Fruit fly (Drosophila melanogaster) whole organism, embryonic: ENCODE results near the gene CG17359.

Experiments used
- Ada2b ChIP-seq: fragments of 200-800 bp; sonication (Bioruptor generic); IDR thresholded peaks from 2 replicates; pipeline ENCODE4 v1.3.6; 2022; ENCODE audit warnings: missing biosample characterization, missing genetic modification characterization
- Aef1 ChIP-seq: fragments of 200-800 bp; sonication (Bioruptor generic); IDR thresholded peaks from 3 replicates; pipeline ENCODE4 v1.3.6; 2022; ENCODE audit warnings: missing biosample characterization, missing genetic modification characterization
- Asciz ChIP-seq: fragments of 200-800 bp; sonication (Bioruptor generic); optimal IDR thresholded peaks from 2 replicates; lab custom pipeline; 2017; ENCODE audit warnings: missing biosample characterization, mild to moderate bottlenecking, missing genetic modification characterization, missing genetic modification reagents
- Blimp-1 ChIP-seq: fragments of 200-800 bp; sonication (Bioruptor generic); optimal IDR thresholded peaks from 3 replicates; lab custom pipeline; 2018; ENCODE audit warnings: missing biosample characterization, missing genetic modification characterization, mild to moderate bottlenecking, moderate library complexity, missing genetic modification reagents
- Bteb2 ChIP-seq: fragments of 200-800 bp; sonication (Bioruptor generic); optimal IDR thresholded peaks from 2 replicates; lab custom pipeline; 2016; ENCODE audit warnings: missing biosample characterization, missing genetic modification characterization
- CG1024 ChIP-seq: fragments of 200-800 bp; sonication (Bioruptor generic); IDR thresholded peaks from 2 replicates; pipeline ENCODE4 v1.3.6; 2022; ENCODE audit warnings: missing biosample characterization, missing genetic modification characterization
- CG11085 ChIP-seq: fragments of 200-800 bp; sonication (Bioruptor generic); IDR thresholded peaks from 2 replicates; pipeline ENCODE4 v1.3.6; 2022; ENCODE audit warnings: missing biosample characterization, missing genetic modification characterization
- CG11247 ChIP-seq: fragments of 200-800 bp; sonication (Bioruptor generic); IDR thresholded peaks from 2 replicates; pipeline ENCODE4 v1.3.6; 2022; ENCODE audit warnings: missing biosample characterization, missing genetic modification characterization
- CG12219 ChIP-seq: fragments of 200-800 bp; sonication (Bioruptor generic); optimal IDR thresholded peaks from 3 replicates; lab custom pipeline; 2018; ENCODE audit warnings: missing biosample characterization, mild to moderate bottlenecking, missing genetic modification characterization
- CG13123 ChIP-seq: fragments of 200-800 bp; sonication (Bioruptor generic); optimal IDR thresholded peaks from 2 replicates; lab custom pipeline; 2016; ENCODE audit warnings: missing biosample characterization, missing genetic modification characterization
- CG13424 ChIP-seq: fragments of 200-800 bp; sonication (Bioruptor generic); optimal IDR thresholded peaks from 2 replicates; lab custom pipeline; 2019; ENCODE audit warnings: missing biosample characterization, mild to moderate bottlenecking, missing genetic modification characterization, moderate library complexity
- CG14441 ChIP-seq: fragments of 200-800 bp; sonication (Bioruptor generic); IDR thresholded peaks from 2 replicates; pipeline ENCODE4 v1.3.6; 2022; ENCODE audit warnings: missing biosample characterization, missing genetic modification characterization
- CG1603 ChIP-seq: fragments of 200-800 bp; sonication (Bioruptor generic); optimal IDR thresholded peaks from 2 replicates; lab custom pipeline; 2019; ENCODE audit warnings: missing biosample characterization, mild to moderate bottlenecking, missing genetic modification characterization, moderate library complexity
- CG2202 ChIP-seq: fragments of 200-800 bp; sonication (Bioruptor generic); optimal IDR thresholded peaks from 2 replicates; lab custom pipeline; 2018; ENCODE audit warnings: missing biosample characterization, mild to moderate bottlenecking, missing genetic modification characterization
- CG2875 ChIP-seq: fragments of 200-800 bp; sonication (Bioruptor generic); optimal IDR thresholded peaks from 2 replicates; lab custom pipeline; 2017; ENCODE audit warnings: missing biosample characterization, mild to moderate bottlenecking, missing genetic modification characterization, missing genetic modification reagents
- CG33213 ChIP-seq: fragments of 200-800 bp; sonication (Bioruptor generic); optimal IDR thresholded peaks from 3 replicates; lab custom pipeline; 2016; ENCODE audit warnings: missing biosample characterization, missing genetic modification characterization
- CG4820 ChIP-seq: fragments of 200-800 bp; sonication (Bioruptor generic); optimal IDR thresholded peaks from 3 replicates; lab custom pipeline; 2016; ENCODE audit warnings: missing biosample characterization, missing genetic modification characterization
- CG6254 ChIP-seq: fragments of 200-800 bp; sonication (Bioruptor generic); optimal IDR thresholded peaks from 3 replicates; lab custom pipeline; 2017; ENCODE audit warnings: mild to moderate bottlenecking, missing biosample characterization, missing genetic modification reagents, missing genetic modification characterization
- CG7357 ChIP-seq: fragments of 200-800 bp; sonication (Bioruptor generic); IDR thresholded peaks from 3 replicates; pipeline ENCODE4 v1.3.6; 2022; ENCODE audit warnings: missing biosample characterization, missing genetic modification characterization
- CG7928 ChIP-seq: fragments of 200-800 bp; sonication (Bioruptor generic); optimal IDR thresholded peaks from 2 replicates; lab custom pipeline; 2017; ENCODE audit warnings: missing biosample characterization, mild to moderate bottlenecking, missing genetic modification characterization
- CG8359 ChIP-seq: fragments of 200-800 bp; sonication (Bioruptor generic); optimal IDR thresholded peaks from 2 replicates; lab custom pipeline; 2017; ENCODE audit warnings: missing biosample characterization, mild to moderate bottlenecking, missing genetic modification characterization, borderline replicate concordance
- Doc2 ChIP-seq: fragments of 200-800 bp; sonication (Bioruptor generic); IDR thresholded peaks from 2 replicates; pipeline ENCODE4 v1.3.6; 2022; ENCODE audit warnings: missing biosample characterization, missing genetic modification characterization
- Fer2 ChIP-seq: fragments of 200-800 bp; sonication (Bioruptor generic); optimal IDR thresholded peaks from 2 replicates; lab custom pipeline; 2018; ENCODE audit warnings: missing biosample characterization, mild to moderate bottlenecking, missing genetic modification characterization, moderate library complexity
- Hmx ChIP-seq: fragments of 200-800 bp; sonication (Bioruptor generic); optimal IDR thresholded peaks from 2 replicates; lab custom pipeline; 2016; ENCODE audit warnings: missing biosample characterization, missing genetic modification characterization
- MESR4 ChIP-seq: fragments of 200-800 bp; sonication (Bioruptor generic); optimal IDR thresholded peaks from 2 replicates; lab custom pipeline; 2018; ENCODE audit warnings: missing biosample characterization, mild to moderate bottlenecking, missing genetic modification characterization, moderate library complexity
- Mad ChIP-seq: fragments of 200-800 bp; sonication (Bioruptor generic); optimal IDR thresholded peaks from 2 replicates; lab custom pipeline; 2016; ENCODE audit warnings: missing biosample characterization, missing genetic modification characterization
- Max ChIP-seq: fragments of 200-800 bp; sonication (Bioruptor generic); optimal IDR thresholded peaks from 2 replicates; lab custom pipeline; 2016; ENCODE audit warnings: missing biosample characterization, mild to moderate bottlenecking, missing genetic modification characterization
- Mes4 ChIP-seq: fragments of 200-800 bp; sonication (Bioruptor generic); optimal IDR thresholded peaks from 2 replicates; lab custom pipeline; 2016; ENCODE audit warnings: missing biosample characterization, missing genetic modification characterization
- Mrtf ChIP-seq: fragments of 200-800 bp; sonication (Bioruptor generic); IDR thresholded peaks from 3 replicates; pipeline ENCODE4 v1.3.6; 2022; ENCODE audit warnings: missing biosample characterization, missing genetic modification characterization
- Nf-YA ChIP-seq: fragments of 200-800 bp; sonication (Bioruptor generic); IDR thresholded peaks from 2 replicates; pipeline ENCODE4 v1.3.6; 2022; ENCODE audit warnings: missing biosample characterization, missing genetic modification characterization
- Nf-YB ChIP-seq: fragments of 200-800 bp; sonication (Bioruptor generic); optimal IDR thresholded peaks from 3 replicates; lab custom pipeline; 2019; ENCODE audit warnings: missing biosample characterization, mild to moderate bottlenecking, missing genetic modification characterization, moderate library complexity
- Opbp ChIP-seq: fragments of 200-800 bp; sonication (Bioruptor generic); IDR thresholded peaks from 3 replicates; pipeline ENCODE4 v1.3.6; 2022; ENCODE audit warnings: missing biosample characterization, missing genetic modification characterization; ENCODE audit not compliant: partially characterized antibody
- Sox100B ChIP-seq: fragments of 200-800 bp; sonication (Bioruptor generic); optimal IDR thresholded peaks from 3 replicates; lab custom pipeline; 2018; ENCODE audit warnings: missing biosample characterization, mild to moderate bottlenecking, missing genetic modification characterization
- Sry-β ChIP-seq: fragments of 200-800 bp; sonication (Bioruptor generic); optimal IDR thresholded peaks from 2 replicates; lab custom pipeline; 2018; ENCODE audit warnings: missing biosample characterization, mild to moderate bottlenecking, missing genetic modification characterization, moderate library complexity
- Tbp ChIP-seq: fragments of >200 bp; optimal IDR thresholded peaks from 2 replicates; lab custom pipeline; 2018; ENCODE audit warnings: missing biosample characterization, missing genetic modification characterization
- az2 ChIP-seq: fragments of 200-800 bp; sonication (Bioruptor generic); optimal IDR thresholded peaks from 3 replicates; lab custom pipeline; 2016; ENCODE audit warnings: missing biosample characterization, missing genetic modification characterization
- chif ChIP-seq, 2 experiments: fragments of 200-800 bp; sonication (Bioruptor generic); optimal IDR thresholded peaks; 3 replicates each; lab custom pipeline; 2016; ENCODE audit warnings: missing biosample characterization in 2 of 2, missing genetic modification characterization in 2 of 2
- chinmo ChIP-seq: fragments of 200-800 bp; sonication (Bioruptor generic); IDR thresholded peaks from 4 replicates; pipeline ENCODE4 v1.3.6; 2022; ENCODE audit warnings: missing biosample characterization, missing genetic modification characterization; ENCODE audit not compliant: partially characterized antibody
- cwo ChIP-seq: fragments of 200-800 bp; sonication (Bioruptor generic); optimal IDR thresholded peaks from 3 replicates; lab custom pipeline; 2017; ENCODE audit warnings: missing biosample characterization, missing genetic modification characterization, mild to moderate bottlenecking, moderate library complexity, missing genetic modification reagents
- da ChIP-seq: fragments of 200-800 bp; sonication (Bioruptor generic); optimal IDR thresholded peaks from 2 replicates; lab custom pipeline; 2016; ENCODE audit warnings: missing biosample characterization, missing genetic modification characterization
- ftz-f1 ChIP-seq: fragments of 200-800 bp; sonication (Bioruptor generic); optimal IDR thresholded peaks from 2 replicates; lab custom pipeline; 2016; ENCODE audit warnings: missing biosample characterization, missing genetic modification characterization
- gce ChIP-seq: fragments of 200-800 bp; sonication (Bioruptor generic); IDR thresholded peaks from 3 replicates; pipeline ENCODE4 v1.3.6; 2022; ENCODE audit warnings: missing biosample characterization, missing genetic modification characterization
- inv ChIP-seq: fragments of 200-800 bp; sonication (Bioruptor generic); IDR thresholded peaks from 2 replicates; pipeline ENCODE4 v1.3.6; 2022; ENCODE audit warnings: missing biosample characterization, missing genetic modification characterization; ENCODE audit not compliant: partially characterized antibody
- slp2 ChIP-seq: fragments of 200-800 bp; sonication (Bioruptor generic); optimal IDR thresholded peaks from 2 replicates; lab custom pipeline; 2016; ENCODE audit warnings: missing biosample characterization, missing genetic modification characterization
- sqz ChIP-seq: fragments of 200-800 bp; sonication (Bioruptor generic); optimal IDR thresholded peaks from 3 replicates; lab custom pipeline; 2018; ENCODE audit warnings: missing biosample characterization, mild to moderate bottlenecking, missing genetic modification characterization
- sr ChIP-seq: fragments of 200-800 bp; sonication (Bioruptor generic); IDR thresholded peaks from 3 replicates; pipeline ENCODE4 v1.3.6; 2022; ENCODE audit warnings: missing biosample characterization, missing genetic modification characterization
- stc ChIP-seq: fragments of 200-800 bp; sonication (Bioruptor generic); IDR thresholded peaks from 2 replicates; pipeline ENCODE4 v1.3.6; 2022; ENCODE audit warnings: missing biosample characterization, missing genetic modification characterization
- tgo ChIP-seq: fragments of 200-800 bp; sonication (Bioruptor generic); IDR thresholded peaks from 3 replicates; pipeline ENCODE4 v1.3.6; 2022; ENCODE audit warnings: missing biosample characterization, missing genetic modification characterization
- vnd ChIP-seq: fragments of 200-800 bp; sonication (Bioruptor generic); IDR thresholded peaks from 3 replicates; pipeline ENCODE4 v1.3.6; 2022; ENCODE audit warnings: missing biosample characterization, missing genetic modification characterization; ENCODE audit not compliant: partially characterized antibody

The CG17359 gene

dm6 chr3L:14001658-14002523 is 2.8 kb upstream of the CG17359 start, which contains the start of the genes Nprl3 and upSET (continued):
- TF ChIP-seq Ada2b (GFP tag; lab: Robert Waterston, UW) (no peak), vnd (GFP tag; lab: Robert Waterston, UW) (peak; percentile 81), Nf-YB (GFP tag; lab: Kevin White, UChicago) (no peak), Opbp (GFP tag; lab: Robert Waterston, UW) (peak; percentile 93), Blimp-1 (GFP tag; lab: Kevin White, UChicago) (no peak), Bteb2 (GFP tag; lab: Kevin White, UChicago) (no peak), CG11085 (GFP tag; lab: Robert Waterston, UW) (no peak), chif (GFP tag; optimal IDR thresholded peaks at IDR 0.05; lab: Kevin White, UChicago) (no peak), sr (GFP tag; lab: Robert Waterston, UW) (no peak), Aef1 (GFP tag; lab: Robert Waterston, UW) (no peak), ftz-f1 (no peak), Max (GFP tag; lab: Kevin White, UChicago) (peak; percentile 24), chinmo (peak; percentile 71; the same call in 1 of the 4 replicates), Sox100B (peak; percentile 8), CG6254 (GFP tag; lab: Kevin White, UChicago) (no peak), gce (GFP tag; lab: Robert Waterston, UW) (no peak), CG8359 (no peak), sqz (GFP tag; lab: Kevin White, UChicago) (peak; percentile 38), Mes4 (GFP tag; lab: Kevin White, UChicago) (no peak), CG2202 (tag; lab: Kevin White, UChicago) (no peak), da (GFP tag; lab: Kevin White, UChicago) (no peak), CG11247 (GFP tag; lab: Robert Waterston, UW) (no peak), stc (GFP tag; lab: Robert Waterston, UW) (no peak), CG4820 (no peak), CG13424 (tag; lab: Kevin White, UChicago) (no peak), Doc2 (GFP tag; lab: Robert Waterston, UW) (no peak), tgo (GFP tag; lab: Robert Waterston, UW) (no peak), CG14441 (GFP tag; lab: Robert Waterston, UW) (no peak), MESR4 (peak; percentile 40), Hmx (GFP tag; lab: Kevin White, UChicago) (no peak), cwo (GFP tag; lab: Kevin White, UChicago) (no peak), Asciz (peak; percentile 18), az2 (GFP tag; lab: Kevin White, UChicago) (no peak), Mrtf (GFP tag; lab: Robert Waterston, UW) (no peak), Mad (no peak), CG7928 (GFP tag; lab: Kevin White, UChicago) (peak; percentile 93), CG13123 (GFP tag; lab: Kevin White, UChicago) (no peak), Tbp (no peak), slp2 (GFP tag; lab: Kevin White, UChicago) (no peak), Fer2 (no peak), Sry-β (GFP tag; lab: Kevin White, UChicago) (no peak), CG12219 (GFP tag; lab: Kevin White, UChicago) (no peak), CG1024 (GFP tag; lab: Robert Waterston, UW) (no peak), CG7357 (GFP tag; lab: Robert Waterston, UW) (no peak), inv (GFP tag; lab: Robert Waterston, UW) (peak; percentile 86), CG1603 (tag; lab: Kevin White, UChicago) (peak; percentile 39), CG2875 (GFP tag; lab: Kevin White, UChicago) (no peak), Nf-YA (GFP tag; lab: Robert Waterston, UW) (no peak), CG33213 (peak; percentile 3)
